Worm (Caenorhabditis elegans) whole organism, late embryonic: ENCODE data around the gene kvs-3.

Experiments
- K02D7.2 ChIP-seq: sonication (generic microtip); optimal IDR thresholded peaks from 2 replicates; lab custom pipeline; 2017; ENCODE audit warnings: mild to moderate bottlenecking, missing genetic modification characterization, missing compliant biosample characterization
- ahr-1 ChIP-seq: sonication (generic microtip); optimal IDR thresholded peaks from 2 replicates; lab custom pipeline; 2016; ENCODE audit warnings: missing genetic modification characterization, missing compliant biosample characterization
- ama-1 ChIP-seq: fragments of 150-350 bp; optimal IDR thresholded peaks from 2 replicates; lab custom pipeline; 2014
- ceh-14 ChIP-seq: sonication (generic microtip); optimal IDR thresholded peaks from 2 replicates; lab custom pipeline; 2016; ENCODE audit warnings: missing genotype, missing genetic modification characterization, missing compliant biosample characterization
- ceh-34 ChIP-seq: sonication (generic microtip); optimal IDR thresholded peaks from 2 replicates; lab custom pipeline; 2016; ENCODE audit warnings: mild to moderate bottlenecking, missing genetic modification characterization, missing compliant biosample characterization
- ceh-45 ChIP-seq: fragments of 200-800 bp; sonication (Bioruptor generic); IDR thresholded peaks from 2 replicates; pipeline ENCODE4 v1.3.6; 2022; ENCODE audit warnings: missing genetic modification reagents, missing genetic modification characterization, missing compliant biosample characterization
- eyg-1 ChIP-seq: sonication (generic microtip); optimal IDR thresholded peaks from 2 replicates; lab custom pipeline; 2016; ENCODE audit warnings: missing genotype, missing genetic modification characterization, missing compliant biosample characterization
- fkh-6 ChIP-seq: sonication (generic microtip); optimal IDR thresholded peaks from 2 replicates; lab custom pipeline; 2016; ENCODE audit warnings: missing genetic modification characterization, missing compliant biosample characterization
- hlh-30 ChIP-seq: sonication (generic microtip); optimal IDR thresholded peaks from 2 replicates; lab custom pipeline; 2017; ENCODE audit warnings: antibody characterized with exemption, missing genetic modification characterization, missing compliant biosample characterization; ENCODE audit not compliant: insufficient read depth
- hlh-8 ChIP-seq: sonication (generic microtip); optimal IDR thresholded peaks from 2 replicates; lab custom pipeline; 2016; ENCODE audit warnings: missing genotype, missing genetic modification characterization, missing compliant biosample characterization
- madf-2 ChIP-seq: sonication (generic microtip); optimal IDR thresholded peaks from 2 replicates; lab custom pipeline; 2017; ENCODE audit warnings: missing genetic modification characterization, missing compliant biosample characterization
- nhr-11 ChIP-seq: fragments of 150-350 bp; optimal IDR thresholded peaks from 2 replicates; lab custom pipeline; 2014; ENCODE audit warnings: missing biosample characterization, missing genetic modification characterization
- pha-4 ChIP-seq: fragments of 150-350 bp; optimal IDR thresholded peaks from 2 replicates; lab custom pipeline; 2018; ENCODE audit warnings: missing biosample characterization, missing genetic modification reagents, missing genetic modification characterization
- pqm-1 ChIP-seq: sonication (generic microtip); optimal IDR thresholded peaks from 2 replicates; lab custom pipeline; 2016; ENCODE audit warnings: missing genetic modification characterization, missing compliant biosample characterization

DNA sequence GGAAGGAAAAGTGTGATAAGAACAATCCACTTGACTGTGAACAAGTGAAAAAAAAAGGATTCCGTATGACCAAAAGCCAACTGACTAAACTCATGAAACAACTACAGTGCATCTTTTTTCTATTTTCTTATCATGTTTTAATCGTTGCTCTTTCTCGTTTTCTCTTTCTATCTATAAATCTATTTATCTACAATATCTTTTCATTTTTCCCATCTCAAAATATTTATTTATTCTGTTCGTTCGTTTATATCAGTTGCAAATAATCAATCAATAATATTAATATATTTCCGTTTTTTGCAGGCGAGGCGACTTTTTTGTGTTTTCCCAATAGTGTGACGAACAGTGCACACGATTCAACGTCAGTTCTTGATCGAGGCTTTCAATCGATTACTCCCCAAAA, 20.8 kb upstream of the kvs-3 start, which contains the start of gene F44A2.5:
- TF ChIP-seq eyg-1 (tag; lab: Kevin White, UChicago) (no peak), pha-4 (tag; lab: Kevin White, UChicago) (no peak), nhr-11 (tag; lab: Kevin White, UChicago) (no peak), pqm-1 (no peak), ceh-34 (no peak), fkh-6 (tag; lab: Kevin White, UChicago) (no peak), hlh-30 (tag; lab: Kevin White, UChicago) (no peak), ceh-14 (tag; lab: Kevin White, UChicago) (no peak), ahr-1 (no peak), K02D7.2 (tag; lab: Kevin White, UChicago) (no peak), ceh-45 (no peak), ama-1 (lab: Kevin White, UChicago) (no peak), madf-2 (tag; lab: Kevin White, UChicago) (no peak), hlh-8 (tag; lab: Kevin White, UChicago) (no peak)
